Worm (Caenorhabditis elegans): Measurements from ENCODE around the gene hmt-1.

Gene hmt-1

DNA sequence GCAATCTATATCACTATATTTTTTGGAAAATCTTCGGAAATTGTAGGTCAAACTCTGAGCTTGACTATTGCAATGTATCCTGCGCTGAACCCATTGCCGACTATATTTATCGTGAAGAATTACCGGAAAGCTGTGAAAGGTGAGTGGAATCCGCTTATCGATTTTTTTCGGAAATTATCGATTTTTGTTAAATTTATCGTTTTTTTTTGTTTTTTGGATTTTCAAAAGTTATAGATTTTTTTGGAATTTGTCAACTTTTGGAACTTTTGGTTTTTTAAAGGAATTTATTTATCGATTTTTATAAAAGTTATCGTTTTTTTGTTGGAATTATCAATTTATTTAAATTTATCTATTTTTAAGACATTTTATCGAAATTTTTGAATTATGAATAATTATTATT is 23.0 kb downstream of the hmt-1 start:
- no peak for TF ChIP-seq let-526 (GFP tag; IDR thresholded peaks at IDR 0.05)
- no peak for TF ChIP-seq dpl-1 (GFP tag; optimal IDR thresholded peaks at IDR 0.05)
- no peak for TF ChIP-seq hmg-1.2 (GFP tag; IDR thresholded peaks at IDR 0.05)

DNA sequence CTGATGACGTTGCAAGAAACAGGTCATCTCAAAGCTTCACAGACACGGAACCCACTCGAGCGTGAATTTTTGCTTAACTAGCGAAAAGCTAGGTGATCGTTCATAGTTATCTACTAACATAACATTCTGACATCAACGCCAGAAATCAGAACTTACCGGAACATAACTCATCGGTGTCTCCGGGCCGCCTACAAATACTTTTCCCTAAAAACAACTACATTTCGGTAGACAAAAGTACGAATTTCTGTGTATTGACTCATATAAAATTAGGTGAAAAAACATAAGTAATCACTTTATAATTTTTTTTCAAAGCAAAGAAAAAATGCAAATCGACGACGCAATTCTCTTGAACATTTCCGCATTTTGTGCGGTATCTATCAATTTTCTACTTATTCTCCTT is 25.6 kb downstream of the hmt-1 start, which contains the start of gene str-261:
Gene str-261, plus strand, starts transcription at position 301 of the 400 bp plus-strand sequence.
- TF ChIP-seq hlh-12 (tag; optimal IDR thresholded peaks at IDR 0.05): no peak
- TF ChIP-seq Y67H2A.10 (GFP tag; conservative IDR thresholded peaks at IDR 0.05): no peak
- no peak for TF ChIP-seq B0336.3 (GFP tag; IDR thresholded peaks at IDR 0.05)
- no peak for TF ChIP-seq F33H1.4 (GFP tag; IDR thresholded peaks at IDR 0.05)
- no peak for TF ChIP-seq chd-7 (tag; optimal IDR thresholded peaks at IDR 0.05)
- TF ChIP-seq sptf-2 (GFP tag; optimal IDR thresholded peaks at IDR 0.05): no peak
- TF ChIP-seq T26A5.8 (tag; optimal IDR thresholded peaks at IDR 0.05): no peak
- TF ChIP-seq nhr-27 (tag; optimal IDR thresholded peaks at IDR 0.05): no peak
- no peak for TF ChIP-seq F52B5.7 (tag; optimal IDR thresholded peaks at IDR 0.05)
- no peak for TF ChIP-seq athp-1 (tag; optimal IDR thresholded peaks at IDR 0.05)
- no peak for TF ChIP-seq hmg-1.2 (GFP tag; IDR thresholded peaks at IDR 0.05)
- TF ChIP-seq dpff-1 (tag; optimal IDR thresholded peaks at IDR 0.05): no peak
- TF ChIP-seq ceh-100 (GFP tag; IDR thresholded peaks at IDR 0.05): no peak
- TF ChIP-seq nfyb-1 (GFP tag; IDR thresholded peaks at IDR 0.05): no peak

DNA sequence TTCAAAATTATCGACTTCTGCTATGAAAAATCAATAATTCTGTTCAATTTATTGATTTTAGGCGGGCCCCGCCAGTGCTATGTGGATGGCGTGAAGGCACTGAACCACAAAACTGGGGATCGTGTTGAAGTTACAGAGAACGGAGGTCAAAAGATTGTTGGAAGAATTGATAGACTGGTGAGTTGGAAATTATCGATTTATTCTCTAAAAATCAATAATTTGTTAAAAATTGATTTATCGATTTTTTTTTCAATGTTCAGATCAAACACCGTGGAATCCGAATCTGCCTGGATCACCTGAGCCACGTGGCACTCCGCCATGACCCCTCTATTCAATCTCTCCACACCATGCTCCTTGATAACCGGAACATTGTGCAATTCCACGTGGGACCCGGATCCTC is 29.6 kb downstream of the hmt-1 start:
- TF ChIP-seq snpc-1.3 (tag; optimal IDR thresholded peaks at IDR 0.05; ENCODE audit: insufficient read depth): no peak
- TF ChIP-seq ccch-3 (GFP tag; optimal IDR thresholded peaks at IDR 0.05): no peak
- no peak for TF ChIP-seq hrde-1 (tag; optimal IDR thresholded peaks at IDR 0.05; ENCODE audit: borderline replicate concordance)
- no peak for TF ChIP-seq hsf-1 (GFP tag; IDR thresholded peaks at IDR 0.05)
- TF ChIP-seq ceh-79 (tag; optimal IDR thresholded peaks at IDR 0.05): no peak
- no peak for TF ChIP-seq mxl-1 (tag; optimal IDR thresholded peaks at IDR 0.05)
- TF ChIP-seq B0336.3 (GFP tag; IDR thresholded peaks at IDR 0.05): no peak
- TF ChIP-seq rcor-1 (GFP tag; IDR thresholded peaks at IDR 0.05): no peak
- TF ChIP-seq egrh-3 (GFP tag; IDR thresholded peaks at IDR 0.05): no peak
- TF ChIP-seq hmg-20 (GFP tag; IDR thresholded peaks at IDR 0.05): no peak
- TF ChIP-seq nhr-120 (GFP tag; IDR thresholded peaks at IDR 0.05): no peak
- no peak for TF ChIP-seq Y53G8AR.9 (GFP tag; conservative IDR thresholded peaks at IDR 0.05)
- TF ChIP-seq lin-35 (GFP tag; optimal IDR thresholded peaks at IDR 0.05): no peak
- no peak for TF ChIP-seq rpc-1 (optimal IDR thresholded peaks at IDR 0.05)
- no peak for TF ChIP-seq rpc-1 (tag; optimal IDR thresholded peaks at IDR 0.05)
- TF ChIP-seq sea-2 (GFP tag; IDR thresholded peaks at IDR 0.05): no peak
- TF ChIP-seq F52B5.7 (tag; optimal IDR thresholded peaks at IDR 0.05): no peak
- TF ChIP-seq bed-2 (GFP tag; IDR thresholded peaks at IDR 0.05): no peak
- no peak for TF ChIP-seq gei-17 (GFP tag; optimal IDR thresholded peaks at IDR 0.05)
- no peak for TF ChIP-seq cebp-1 (GFP tag; IDR thresholded peaks at IDR 0.05)
- no peak for TF ChIP-seq cebp-1 (tag; optimal IDR thresholded peaks at IDR 0.05)

DNA sequence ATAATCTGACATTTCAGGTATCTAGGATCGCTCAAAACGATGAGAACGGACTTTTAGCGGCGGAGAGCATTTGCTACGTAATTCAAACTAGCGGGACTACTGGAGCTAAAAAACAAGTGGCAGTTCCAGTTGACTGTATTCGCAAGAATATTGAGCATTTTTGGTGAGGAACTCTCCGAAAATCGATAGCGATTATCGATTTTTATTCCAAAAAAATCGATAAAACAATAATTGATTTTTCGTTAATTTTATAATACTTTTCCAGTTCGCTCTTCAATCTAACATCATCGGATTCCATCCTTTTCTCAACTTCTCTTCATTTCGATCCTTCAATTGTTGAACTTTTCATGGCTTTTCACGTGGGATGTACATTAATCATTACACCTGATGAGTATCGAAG is 30.5 kb downstream of the hmt-1 start:
- TF ChIP-seq ztf-26 (tag; optimal IDR thresholded peaks at IDR 0.05): no peak
- TF ChIP-seq efl-1 (GFP tag; optimal IDR thresholded peaks at IDR 0.05): no peak
- TF ChIP-seq nfya-1 (tag; optimal IDR thresholded peaks at IDR 0.05; ENCODE audit: borderline replicate concordance, insufficient read depth): no peak
- no peak for TF ChIP-seq snpc-3.4 (tag; optimal IDR thresholded peaks at IDR 0.05)
- TF ChIP-seq nfyb-1 (GFP tag; IDR thresholded peaks at IDR 0.05): no peak
- TF ChIP-seq akir-1 (GFP tag; optimal IDR thresholded peaks at IDR 0.05): no peak
- no peak for TF ChIP-seq ceh-79 (tag; optimal IDR thresholded peaks at IDR 0.05)
- TF ChIP-seq nfya-2 (GFP tag; IDR thresholded peaks at IDR 0.05): no peak
- TF ChIP-seq rec-8 (tag; optimal IDR thresholded peaks at IDR 0.05): no peak
- no peak for TF ChIP-seq ccch-3 (GFP tag; optimal IDR thresholded peaks at IDR 0.05)
